Worm (Caenorhabditis elegans): ENCODE data around the gene F47B7.5.

F47B7.5 gene

ce11 chrX:3766552-3766951, 2.1 kb downstream of the F47B7.5 start, which contains the start of gene F47B7.4:
F47B7.4 (minus strand) TSS chrX:3766652.
- TF ChIP-seq klf-2 (GFP tag; conservative IDR thresholded peaks at IDR 0.05) (no peak), flt-1 (GFP tag; IDR thresholded peaks at IDR 0.05) (no peak), med-1 (GFP tag; optimal IDR thresholded peaks at IDR 0.05; ENCODE audit: insufficient read depth) (no peak), tab-1 (GFP tag; IDR thresholded peaks at IDR 0.05) (no peak), cog-1 (tag; optimal IDR thresholded peaks at IDR 0.05) (no peak), ztf-23 (GFP tag; IDR thresholded peaks at IDR 0.05) (no peak), ref-1 (GFP tag; conservative IDR thresholded peaks at IDR 0.05) (no peak), T22C8.4 (GFP tag; IDR thresholded peaks at IDR 0.05) (no peak), ztf-29 (GFP tag; IDR thresholded peaks at IDR 0.05) (no peak)

ce11 chrX:3764295-3764694, 4.3 kb downstream of the F47B7.5 start, which contains the start of gene F47B7.3:
F47B7.3 (minus strand) TSS chrX:3764395.
- no peak for TF ChIP-seq klf-2 (GFP tag; conservative IDR thresholded peaks at IDR 0.05)

ce11 chrX:3762410-3762809, 6.2 kb downstream of the F47B7.5 start, which contains the start of gene T14G12.11:
T14G12.11 (minus strand) TSS chrX:3762547.
- TF ChIP-seq klf-2 (GFP tag; conservative IDR thresholded peaks at IDR 0.05) (no peak), ref-1 (GFP tag; conservative IDR thresholded peaks at IDR 0.05) (no peak), cog-1 (tag; optimal IDR thresholded peaks at IDR 0.05) (no peak), flt-1 (GFP tag; IDR thresholded peaks at IDR 0.05) (no peak), ztf-23 (GFP tag; IDR thresholded peaks at IDR 0.05) (no peak), ztf-29 (GFP tag; IDR thresholded peaks at IDR 0.05) (no peak), tab-1 (GFP tag; IDR thresholded peaks at IDR 0.05) (no peak), T22C8.4 (GFP tag; IDR thresholded peaks at IDR 0.05) (no peak), med-1 (GFP tag; optimal IDR thresholded peaks at IDR 0.05; ENCODE audit: insufficient read depth) (no peak)

ce11 chrX:3759820-3760219, 8.8 kb downstream of the F47B7.5 start:
- TF ChIP-seq tab-1 (GFP tag; IDR thresholded peaks at IDR 0.05), result 0 out of 2 replicates have a peak, but pooled peaks have one; percentile 44
- TF ChIP-seq med-1 (GFP tag; optimal IDR thresholded peaks at IDR 0.05; ENCODE audit: insufficient read depth), result no peak

ce11 chrX:3759345-3759744, 9.3 kb downstream of the F47B7.5 start, which contains the start of gene T14G12.6:
T14G12.6 (minus strand) TSS chrX:3759445.
- TF ChIP-seq klf-2 (GFP tag; conservative IDR thresholded peaks at IDR 0.05), result no peak
- TF ChIP-seq flt-1 (GFP tag; IDR thresholded peaks at IDR 0.05), result no peak
- TF ChIP-seq cog-1 (tag; optimal IDR thresholded peaks at IDR 0.05), result no peak
- no peak for TF ChIP-seq tab-1 (GFP tag; IDR thresholded peaks at IDR 0.05)
- no peak for TF ChIP-seq ztf-29 (GFP tag; IDR thresholded peaks at IDR 0.05)
- TF ChIP-seq ztf-23 (GFP tag; IDR thresholded peaks at IDR 0.05), result no peak
- TF ChIP-seq med-1 (GFP tag; optimal IDR thresholded peaks at IDR 0.05; ENCODE audit: insufficient read depth), result no peak
- no peak for TF ChIP-seq ref-1 (GFP tag; conservative IDR thresholded peaks at IDR 0.05)
- no peak for TF ChIP-seq T22C8.4 (GFP tag; IDR thresholded peaks at IDR 0.05)

ce11 chrX:3758399-3758798, 10.2 kb downstream of the F47B7.5 start, which contains the start of gene T14G12.12:
T14G12.12 (minus strand) TSS chrX:3758499.
- TF ChIP-seq ztf-23 (GFP tag; IDR thresholded peaks at IDR 0.05) (no peak), T22C8.4 (GFP tag; IDR thresholded peaks at IDR 0.05) (no peak), ref-1 (GFP tag; conservative IDR thresholded peaks at IDR 0.05) (no peak), med-1 (GFP tag; optimal IDR thresholded peaks at IDR 0.05; ENCODE audit: insufficient read depth) (no peak), flt-1 (GFP tag; IDR thresholded peaks at IDR 0.05) (no peak), ztf-29 (GFP tag; IDR thresholded peaks at IDR 0.05) (no peak), klf-2 (GFP tag; conservative IDR thresholded peaks at IDR 0.05) (no peak), tab-1 (GFP tag; IDR thresholded peaks at IDR 0.05) (no peak), cog-1 (tag; optimal IDR thresholded peaks at IDR 0.05) (no peak)

ce11 chrX:3756238-3756637, 12.4 kb downstream of the F47B7.5 start:
- TF ChIP-seq klf-2 (GFP tag; conservative IDR thresholded peaks at IDR 0.05) (no peak), tab-1 (GFP tag; IDR thresholded peaks at IDR 0.05) (no peak), ref-1 (GFP tag; conservative IDR thresholded peaks at IDR 0.05) (no peak), T22C8.4 (GFP tag; IDR thresholded peaks at IDR 0.05) (no peak), ztf-29 (GFP tag; IDR thresholded peaks at IDR 0.05) (no peak), cog-1 (tag; optimal IDR thresholded peaks at IDR 0.05) (no peak), ztf-23 (GFP tag; IDR thresholded peaks at IDR 0.05) (no peak), med-1 (GFP tag; optimal IDR thresholded peaks at IDR 0.05; ENCODE audit: insufficient read depth) (no peak), flt-1 (GFP tag; IDR thresholded peaks at IDR 0.05) (no peak)

- TF ChIP-seq klf-2 (GFP tag; conservative IDR thresholded peaks at IDR 0.05) (no peak), ref-1 (GFP tag; conservative IDR thresholded peaks at IDR 0.05) (no peak)
These were observed 12.9 kb downstream of the F47B7.5 start for ce11 chrX:3755753-3756152.

- TF ChIP-seq cog-1 (tag; optimal IDR thresholded peaks at IDR 0.05), result no peak
- TF ChIP-seq tab-1 (GFP tag; IDR thresholded peaks at IDR 0.05), result 0 out of 2 replicates have a peak, but pooled peaks have one; percentile 11
These were observed 16.2 kb downstream of the F47B7.5 start for ce11 chrX:3752443-3752842.

- TF ChIP-seq T22C8.4 (GFP tag; IDR thresholded peaks at IDR 0.05) (no peak), ref-1 (GFP tag; conservative IDR thresholded peaks at IDR 0.05) (no peak), med-1 (GFP tag; optimal IDR thresholded peaks at IDR 0.05; ENCODE audit: insufficient read depth) (no peak), ztf-23 (GFP tag; IDR thresholded peaks at IDR 0.05) (no peak), tab-1 (GFP tag; IDR thresholded peaks at IDR 0.05) (no peak), cog-1 (tag; optimal IDR thresholded peaks at IDR 0.05) (no peak), klf-2 (GFP tag; conservative IDR thresholded peaks at IDR 0.05) (no peak), ztf-29 (GFP tag; IDR thresholded peaks at IDR 0.05) (no peak), flt-1 (GFP tag; IDR thresholded peaks at IDR 0.05) (no peak)
These were observed 17.2 kb downstream of the F47B7.5 start for ce11 chrX:3751370-3751769.

ce11 chrX:3743190-3743589, 25.4 kb downstream of the F47B7.5 start:
- TF ChIP-seq ref-1 (GFP tag; conservative IDR thresholded peaks at IDR 0.05) (no peak), ztf-23 (GFP tag; IDR thresholded peaks at IDR 0.05) (no peak), T22C8.4 (GFP tag; IDR thresholded peaks at IDR 0.05) (no peak), med-1 (GFP tag; optimal IDR thresholded peaks at IDR 0.05; ENCODE audit: insufficient read depth) (no peak), flt-1 (GFP tag; IDR thresholded peaks at IDR 0.05) (no peak), tab-1 (GFP tag; IDR thresholded peaks at IDR 0.05) (no peak), ztf-29 (GFP tag; IDR thresholded peaks at IDR 0.05) (no peak), klf-2 (GFP tag; conservative IDR thresholded peaks at IDR 0.05) (no peak), cog-1 (tag; optimal IDR thresholded peaks at IDR 0.05) (no peak)

All from whole organism, midembryonic.